Fruit fly (Drosophila melanogaster) S2 (cell line): ENCODE results near the gene Unc-115a.

Source experiments
- CG8478 ChIP-seq: fragments of >200 bp; optimal IDR thresholded peaks from 2 replicates; lab custom pipeline; 2018
- CTCF ChIP-seq, 2 experiments: fragments of >200 bp; optimal IDR thresholded peaks; 2 replicates each; lab custom pipeline; 2018

Unc-115a gene

DNA sequence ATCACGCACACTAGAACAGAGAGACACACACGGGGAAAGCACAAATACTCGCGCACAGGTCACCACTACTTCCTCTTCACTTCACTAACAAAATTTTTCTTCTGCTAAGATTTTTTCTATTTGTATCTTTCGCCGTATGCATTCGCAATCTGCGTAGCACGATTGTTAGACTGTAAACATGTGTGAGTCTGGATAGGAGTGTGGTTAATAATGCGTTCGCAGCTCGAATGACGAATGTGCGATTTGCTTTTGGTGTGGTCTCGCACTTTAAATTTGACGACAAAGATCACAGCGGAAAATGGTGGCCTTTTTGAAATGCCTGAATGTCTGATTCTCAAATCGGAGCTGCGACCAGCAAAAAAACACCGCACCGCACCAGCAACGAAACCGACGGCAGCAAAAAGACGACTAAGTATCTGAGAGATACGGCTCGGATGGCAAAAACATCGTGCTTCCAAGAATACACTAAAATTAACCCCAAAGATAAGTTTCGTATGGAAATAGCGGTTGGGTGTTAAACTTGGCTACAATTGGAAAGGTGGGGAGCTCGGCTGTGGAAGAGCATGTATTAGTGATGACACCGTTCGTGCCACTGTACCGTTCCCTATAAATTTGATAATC is at the start of gene Unc-115a:
Gene Unc-115a, minus strand, starts transcription at position 410 of the 621 bp plus-strand sequence.
- peak; percentile 69 to 72 for TF ChIP-seq CTCF (optimal IDR thresholded peaks at IDR 0.05; lab: Kevin White, UChicago)
- no peak for TF ChIP-seq CG8478

DNA sequence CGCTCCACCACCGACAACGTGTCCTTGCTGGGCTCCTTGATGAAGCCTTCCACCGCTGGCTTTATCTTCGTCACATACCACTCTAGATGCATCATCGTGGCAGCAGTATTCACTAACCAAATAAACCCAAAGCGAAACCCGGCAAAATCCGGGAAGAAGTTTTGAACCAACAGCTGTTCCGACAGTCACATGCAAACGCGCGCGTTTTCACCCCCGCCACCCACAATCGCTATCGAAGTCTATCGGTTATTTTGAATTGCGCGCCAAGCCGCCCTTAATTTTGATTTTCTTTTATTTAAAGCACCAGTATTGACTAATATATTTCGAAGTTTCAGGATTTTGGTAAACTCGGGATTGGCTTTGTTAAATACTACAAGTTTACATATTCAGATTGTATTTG is 49.3 kb upstream of the Unc-115a start, which contains the start of gene Tti1:
Gene Tti1, minus strand, starts transcription at position 200 of the 400 bp plus-strand sequence.
- TF ChIP-seq CG8478 (no peak), CTCF (optimal IDR thresholded peaks at IDR 0.05; lab: Kevin White, UChicago) (no peak)

DNA sequence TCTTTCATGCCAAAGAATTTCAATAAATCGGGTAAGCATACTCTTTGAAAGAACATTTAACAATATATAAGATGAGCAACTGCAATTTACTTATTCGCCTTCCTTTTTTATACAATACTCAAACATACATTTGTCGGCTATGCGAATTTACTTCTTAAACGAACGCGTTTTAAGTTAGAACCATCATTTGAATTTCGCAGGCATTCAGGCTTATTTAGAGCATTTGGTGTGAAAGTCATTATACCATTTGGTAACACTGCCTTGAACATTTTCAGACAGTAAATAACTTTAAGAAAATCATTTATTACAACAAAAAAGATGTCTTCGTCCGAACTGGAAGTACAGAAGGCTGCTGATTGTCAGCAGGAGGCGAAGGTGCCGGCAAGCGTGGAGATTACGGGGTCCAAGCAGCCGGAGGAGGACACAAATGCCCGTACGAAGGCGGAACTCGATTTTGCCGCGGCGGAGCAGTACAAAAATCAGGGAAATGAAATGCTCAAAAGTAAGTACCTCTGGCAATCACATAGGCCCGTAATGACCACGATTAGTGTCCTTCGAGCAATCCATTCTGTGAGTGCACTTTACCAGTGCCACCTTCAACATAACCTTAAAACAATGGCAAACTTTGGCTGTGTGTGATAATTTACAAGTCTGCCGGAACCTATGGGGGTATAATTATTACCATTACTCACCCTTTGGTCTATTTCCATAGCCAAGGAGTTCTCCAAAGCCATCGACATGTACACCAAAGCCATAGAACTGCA is 42.9 kb upstream of the Unc-115a start:
- TF ChIP-seq CG8478 (no peak), CTCF (optimal IDR thresholded peaks at IDR 0.05; lab: Kevin White, UChicago) (no peak)

DNA sequence ATGACTTTTGCATAAGTTTGCCTTT is 42.5 kb upstream of the Unc-115a start, which contains the start of gene PpD3:
Gene PpD3, plus strand, starts transcription at position 1 of the 25 bp plus-strand sequence.
- TF ChIP-seq CTCF (optimal IDR thresholded peaks at IDR 0.05; lab: Kevin White, UChicago) (no peak), CG8478 (no peak)

DNA sequence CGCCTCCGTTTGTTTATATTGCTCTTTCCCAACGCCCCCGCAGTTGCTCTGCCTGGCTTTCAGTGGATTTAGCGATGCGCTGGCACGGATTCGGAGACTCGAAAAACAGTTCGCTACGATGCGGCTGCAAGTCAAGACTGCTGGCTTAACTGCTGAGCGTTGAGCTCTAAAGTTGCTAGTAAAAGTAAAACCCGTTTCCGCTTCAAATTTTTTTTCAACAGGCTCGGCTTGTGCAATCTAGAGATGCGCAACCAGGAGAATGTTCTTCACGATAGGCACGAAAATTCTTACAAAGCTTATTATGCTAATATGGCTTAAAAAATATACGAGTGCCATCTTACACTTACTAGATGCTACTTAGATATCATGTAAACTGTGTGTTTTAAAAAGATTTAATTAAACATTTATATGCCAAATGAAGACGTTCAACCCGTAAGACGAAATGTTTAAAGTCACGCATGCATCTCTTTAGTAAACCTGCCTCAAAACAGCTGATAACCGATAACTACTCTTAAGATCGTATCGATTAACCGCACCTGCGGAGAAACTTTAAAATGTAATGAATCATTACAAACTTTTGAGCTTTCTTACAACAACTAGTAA is 42.2 kb upstream of the Unc-115a start, which contains the start of gene CG12948:
Gene CG12948, minus strand, starts transcription at position 473 of the 603 bp plus-strand sequence.
- TF ChIP-seq CG8478 (no peak), CTCF (optimal IDR thresholded peaks at IDR 0.05; lab: Kevin White, UChicago) (no peak)

DNA sequence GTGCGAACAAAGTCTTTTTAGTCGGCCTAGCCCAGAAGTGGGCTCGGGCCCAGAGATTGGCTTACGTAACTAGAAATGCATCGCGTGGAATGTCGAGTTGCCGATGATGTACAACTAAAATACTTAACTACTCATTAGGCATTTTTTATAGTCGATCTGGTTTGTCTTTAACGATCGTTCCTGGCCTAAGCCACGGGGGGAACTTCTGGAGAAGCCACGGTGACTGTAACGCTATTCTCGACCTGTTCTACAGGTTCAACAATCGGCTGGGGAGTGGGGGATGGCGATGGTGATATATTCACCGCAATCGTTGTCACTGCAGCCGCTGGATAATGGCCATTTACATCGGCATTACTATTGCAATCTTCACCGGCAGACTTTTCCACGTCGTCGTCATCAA is 41.0 kb upstream of the Unc-115a start, which contains the start of gene CG34409:
Gene CG34409, minus strand, starts transcription at position 101 of the 400 bp plus-strand sequence.
- TF ChIP-seq CG8478 = no peak
- no peak for TF ChIP-seq CTCF (optimal IDR thresholded peaks at IDR 0.05; lab: Kevin White, UChicago)

DNA sequence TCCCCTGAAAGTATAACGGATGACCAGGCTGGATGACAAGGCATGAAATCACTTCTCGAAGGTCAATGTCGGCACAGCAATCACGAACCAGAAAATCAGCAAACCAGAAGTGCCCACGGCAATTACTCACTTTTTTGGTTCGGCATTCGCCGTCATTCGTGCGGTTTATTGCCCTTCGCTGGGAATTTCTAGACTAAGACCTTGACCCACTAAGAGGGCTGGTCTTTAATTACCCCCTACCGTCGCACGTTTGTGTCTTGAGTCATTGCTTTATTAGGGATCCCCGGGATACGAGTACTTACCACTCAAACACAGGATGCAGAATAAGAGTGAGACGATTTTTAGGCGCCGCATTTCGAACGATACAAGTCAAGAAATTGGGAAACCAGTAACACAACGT is 40.2 kb upstream of the Unc-115a start:
- TF ChIP-seq CG8478 (no peak), CTCF (optimal IDR thresholded peaks at IDR 0.05; lab: Kevin White, UChicago) (no peak)

DNA sequence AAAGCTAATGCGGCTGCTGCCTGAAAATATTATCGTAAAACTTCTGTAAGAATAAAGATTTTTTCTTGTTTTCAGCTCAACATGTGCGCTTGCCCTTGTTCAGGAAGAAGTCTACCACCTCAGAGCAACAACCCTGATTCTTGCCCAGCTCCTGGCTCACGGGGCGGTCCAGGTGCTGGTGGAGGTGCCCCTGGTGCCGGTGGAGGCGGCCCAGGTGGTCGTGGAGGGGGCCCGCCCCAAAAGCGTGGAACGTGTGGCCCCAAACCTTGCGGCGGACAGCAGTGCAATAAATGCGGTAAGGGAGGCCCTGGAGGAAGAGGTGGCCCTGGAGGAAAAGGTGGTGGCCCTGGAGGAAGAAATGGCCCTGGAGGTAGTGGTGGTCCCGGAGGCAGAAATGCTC is 38.8 kb upstream of the Unc-115a start:
- TF ChIP-seq CTCF (optimal IDR thresholded peaks at IDR 0.05; lab: Kevin White, UChicago) = no peak
- no peak for TF ChIP-seq CG8478

DNA sequence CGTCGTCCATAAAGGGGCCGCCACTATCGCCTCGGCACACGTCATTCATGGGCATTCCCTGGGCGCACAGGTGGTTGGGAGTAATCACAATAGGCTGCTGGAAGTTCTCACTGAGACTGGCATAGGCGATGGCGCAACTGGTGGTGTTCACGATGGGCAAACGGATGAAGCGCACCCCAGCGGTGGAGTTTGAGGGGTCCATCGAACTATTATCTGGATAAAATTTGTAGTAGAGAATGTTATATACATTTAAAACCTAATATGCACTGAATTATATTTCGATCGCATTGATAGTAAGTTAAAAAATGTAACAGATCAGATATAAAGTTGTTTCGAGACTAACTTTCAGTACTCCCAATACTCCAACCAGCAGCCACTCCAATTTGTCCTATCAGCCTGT is 38.0 kb upstream of the Unc-115a start, which contains the start of gene CG31415:
Gene CG31415, plus strand, starts transcription at position 301 of the 400 bp plus-strand sequence.
- TF ChIP-seq CG8478 = no peak
- no peak for TF ChIP-seq CTCF (optimal IDR thresholded peaks at IDR 0.05; lab: Kevin White, UChicago)

DNA sequence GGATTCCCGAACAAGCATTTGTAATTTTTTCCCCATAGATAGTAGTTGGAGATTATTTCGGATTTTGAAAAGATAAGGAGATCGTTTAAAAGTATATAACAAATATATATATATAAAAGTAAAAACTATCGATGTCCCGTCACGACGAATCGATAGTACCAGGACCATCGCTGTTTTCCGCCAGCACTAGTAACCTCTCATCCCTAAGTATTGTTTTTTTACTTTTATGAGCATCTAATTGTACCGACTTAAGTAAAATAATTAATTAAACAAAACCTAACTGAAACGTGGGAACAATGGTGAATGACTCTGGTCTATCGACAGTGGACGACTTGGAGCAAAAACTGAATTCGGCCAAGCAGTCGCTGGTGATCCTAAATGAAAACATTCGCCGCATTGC is 35.5 kb upstream of the Unc-115a start, which contains the start of gene Pnn:
Gene Pnn, plus strand, starts transcription at position 187 of the 400 bp plus-strand sequence.
- TF ChIP-seq CG8478 (no peak), CTCF (optimal IDR thresholded peaks at IDR 0.05; lab: Kevin White, UChicago) (no peak)

DNA sequence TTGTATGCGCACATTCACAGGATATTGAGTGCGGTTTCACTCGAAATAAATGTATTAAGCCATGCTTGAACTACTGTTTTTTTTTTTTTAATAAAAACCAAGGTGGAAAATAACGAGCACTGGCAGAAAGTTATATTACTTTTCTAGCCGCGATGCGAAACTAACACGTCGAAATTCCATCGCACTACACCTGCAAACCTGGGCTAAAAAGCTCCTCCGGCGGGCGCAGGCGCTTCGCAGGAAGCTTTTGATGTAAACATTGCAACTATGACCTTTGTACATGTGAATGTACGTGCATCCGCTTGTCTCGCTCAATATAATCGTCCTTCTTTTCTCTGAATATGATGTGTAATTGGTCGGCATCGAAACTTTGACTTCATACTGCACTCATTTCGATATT is 34.6 kb upstream of the Unc-115a start, which contains the start of gene side-VII:
Gene side-VII, minus strand, starts transcription at position 187 of the 400 bp plus-strand sequence.
- TF ChIP-seq CG8478 = no peak
- TF ChIP-seq CTCF (optimal IDR thresholded peaks at IDR 0.05; lab: Kevin White, UChicago) = no peak

DNA sequence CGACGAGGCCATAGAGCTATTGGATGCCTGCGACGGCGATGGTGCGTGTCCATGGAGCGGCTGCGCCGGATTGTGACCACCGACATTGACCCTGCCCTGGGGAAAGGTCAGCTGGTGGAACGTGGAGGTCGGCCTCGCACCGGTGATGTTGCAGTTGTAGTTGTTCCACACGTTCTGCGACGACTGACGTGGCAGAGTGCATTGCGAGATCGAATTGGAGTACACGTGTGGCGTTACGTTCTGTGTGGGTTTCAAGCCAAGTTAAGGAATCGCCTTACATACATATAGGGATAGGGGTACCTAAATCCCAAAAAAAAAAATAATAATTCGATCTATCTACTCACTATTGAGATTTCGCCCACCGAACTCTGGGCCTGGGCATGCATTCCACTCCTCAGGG is 29.9 kb upstream of the Unc-115a start:
- TF ChIP-seq CG8478 (no peak), CTCF (optimal IDR thresholded peaks at IDR 0.05; lab: Kevin White, UChicago) (no peak)

DNA sequence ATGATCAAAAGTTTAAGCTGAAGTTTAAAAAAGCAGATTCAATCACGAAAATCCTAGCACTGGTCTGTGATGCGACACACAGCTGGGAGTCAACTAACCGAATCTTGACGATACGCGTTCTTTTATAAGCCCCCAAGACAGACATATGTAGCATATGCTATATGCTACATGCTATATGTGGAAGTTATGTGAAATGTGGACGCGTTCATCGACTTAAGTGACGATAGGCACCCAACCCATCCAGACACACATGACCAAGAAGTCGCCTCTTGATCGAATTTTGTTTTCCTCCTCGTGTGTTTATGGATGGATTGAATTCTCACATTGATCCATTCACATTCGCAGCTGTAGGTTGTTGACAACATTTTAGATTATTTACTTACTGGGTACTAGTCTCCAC is 27.9 kb upstream of the Unc-115a start, which contains the start of gene alphaTub85E:
Gene alphaTub85E, minus strand, starts transcription at position 101 of the 400 bp plus-strand sequence.
- TF ChIP-seq CTCF (optimal IDR thresholded peaks at IDR 0.05; lab: Kevin White, UChicago) = no peak

DNA sequence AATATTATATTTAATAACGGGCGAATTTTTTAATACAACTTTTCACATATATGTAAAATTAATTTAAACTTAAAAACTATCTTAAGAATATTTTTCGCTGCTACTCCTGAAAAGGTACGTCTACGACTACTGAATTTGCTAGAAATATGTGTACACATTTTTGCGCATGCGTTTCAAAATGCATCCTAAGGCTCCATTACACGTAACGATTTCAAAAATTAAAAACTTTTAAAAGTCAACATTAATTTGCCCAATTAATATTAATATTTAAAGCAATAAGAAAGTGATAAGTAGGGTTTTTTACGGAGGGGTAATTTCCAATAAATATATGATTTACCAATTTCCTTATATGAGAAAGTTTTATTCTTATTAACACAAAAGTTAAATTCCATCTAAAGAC is 25.6 kb upstream of the Unc-115a start, which contains the start of gene FoxP:
Gene FoxP, minus strand, starts transcription at position 89 of the 400 bp plus-strand sequence.
- no peak for TF ChIP-seq CG8478
- TF ChIP-seq CTCF (optimal IDR thresholded peaks at IDR 0.05; lab: Kevin White, UChicago) = no peak

DNA sequence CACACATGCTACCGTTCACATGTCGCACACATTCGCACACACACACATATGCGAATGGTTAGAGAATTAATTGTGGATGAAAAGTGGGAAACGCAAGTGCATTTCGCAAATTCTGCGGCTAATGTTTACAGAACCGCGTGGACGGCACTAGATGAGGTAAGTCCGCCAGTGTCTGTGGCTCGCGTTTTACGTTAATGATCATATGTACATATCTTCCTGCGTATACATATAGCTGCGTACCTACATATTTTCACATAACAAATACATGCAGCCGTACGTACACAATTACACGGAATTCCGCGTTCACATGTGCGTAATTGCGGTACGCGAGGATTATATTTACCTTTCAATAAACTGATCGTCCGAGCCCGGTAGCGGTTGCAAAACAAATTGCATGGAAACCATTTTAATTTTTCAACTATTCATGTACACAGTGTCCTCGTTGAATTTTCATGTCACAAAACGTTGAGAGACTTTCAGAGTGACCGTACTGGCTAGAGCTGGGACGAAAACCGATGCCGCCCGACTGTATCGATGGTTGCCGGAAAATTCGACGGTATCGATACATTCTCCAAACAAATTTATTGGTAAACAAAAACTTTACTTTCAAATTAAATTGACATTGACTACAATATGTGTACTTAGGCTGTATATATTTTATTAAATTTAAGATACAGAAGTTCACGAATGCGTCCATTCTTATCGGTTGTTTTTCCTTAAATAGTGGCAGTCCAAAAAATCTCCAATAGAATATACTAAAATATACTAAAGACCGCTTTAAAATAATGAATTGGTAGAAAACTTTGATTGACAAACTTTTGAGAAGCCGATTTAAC is 20.1 kb upstream of the Unc-115a start, which contains the start of gene hyd:
Gene hyd, minus strand, starts transcription at position 495 of the 836 bp plus-strand sequence.
- TF ChIP-seq CTCF (optimal IDR thresholded peaks at IDR 0.05; lab: Kevin White, UChicago) (no peak), CG8478 (no peak)
